Worm (Caenorhabditis elegans): ENCODE data around the gene C27D9.1.
A peak's percentile ranks its signal among the peaks of the same experiment; 100 is the strongest.

The C27D9.1 gene

ce11 chrII:4706359-4706871 is 46.8 kb upstream of the C27D9.1 start, which contains the start of the genes F10G7.9 and tsn-1 (continued):
- TF ChIP-seq elt-2 (tag; optimal IDR thresholded peaks at IDR 0.05) (peak; percentile 37), pax-3 (tag; optimal IDR thresholded peaks at IDR 0.05) (no peak), rnt-1 (tag; optimal IDR thresholded peaks at IDR 0.05) (peak; percentile 69), hpl-2 (GFP tag; optimal IDR thresholded peaks at IDR 0.05) (no peak), mdl-1 (tag; optimal IDR thresholded peaks at IDR 0.05) (peak in 1 of 2 experiments; percentile 59), hlh-17 (GFP tag; optimal IDR thresholded peaks at IDR 0.05; ENCODE audit: borderline replicate concordance) (no peak), ets-5 (GFP tag; IDR thresholded peaks at IDR 0.05) (no peak), pag-3 (tag; optimal IDR thresholded peaks at IDR 0.05; ENCODE audit: borderline replicate concordance, insufficient read depth) (no peak), efl-1 (optimal IDR thresholded peaks at IDR 0.05) (peak; percentile 80 to 87), efl-1 (GFP tag; optimal IDR thresholded peaks at IDR 0.05 in 1 of 2) (peak; percentile 70 to 96), lin-15B (tag; optimal IDR thresholded peaks at IDR 0.05) (peak; percentile 46), snu-23 (GFP tag; optimal IDR thresholded peaks at IDR 0.05) (peak; percentile 68), fkh-4 (tag; optimal IDR thresholded peaks at IDR 0.05; ENCODE audit: borderline replicate concordance) (no peak), nhr-47 (tag; optimal IDR thresholded peaks at IDR 0.05) (peak; percentile 66), nhr-71 (tag; optimal IDR thresholded peaks at IDR 0.05) (peak; percentile 71), elt-3 (tag; optimal IDR thresholded peaks at IDR 0.05) (no peak), nhr-90 (tag; optimal IDR thresholded peaks at IDR 0.05; ENCODE audit: poor library complexity) (peak; percentile 2), dpl-1 (GFP tag; optimal IDR thresholded peaks at IDR 0.05) (peak; percentile 57 to 76 (median 72)), ceh-8 (GFP tag; optimal IDR thresholded peaks at IDR 0.05) (no peak), egl-13 (tag; optimal IDR thresholded peaks at IDR 0.05) (no peak), hlh-4 (tag; optimal IDR thresholded peaks at IDR 0.05) (no peak), isw-1 (GFP tag; IDR thresholded peaks at IDR 0.05) (peak; percentile 50), lin-39 (tag; optimal IDR thresholded peaks at IDR 0.05) (no peak), egl-27 (tag; optimal IDR thresholded peaks at IDR 0.05) (no peak), mef-2 (tag; optimal IDR thresholded peaks at IDR 0.05) (no peak), aly-2 (tag; optimal IDR thresholded peaks at IDR 0.05) (no peak), skn-1 (tag; optimal IDR thresholded peaks at IDR 0.05) (peak; percentile 59), mab-9 (GFP tag; IDR thresholded peaks at IDR 0.05) (no peak), vab-15 (tag; optimal IDR thresholded peaks at IDR 0.05) (no peak), nhr-85 (tag) (peak; percentile 74), ztf-11 (tag; optimal IDR thresholded peaks at IDR 0.05) (no peak), pqm-1 (tag; optimal IDR thresholded peaks at IDR 0.05) (no peak), lin-13 (GFP tag; optimal IDR thresholded peaks at IDR 0.05) (peak; percentile 50), ceh-88 (GFP tag; IDR thresholded peaks at IDR 0.05) (no peak), jun-1 (tag; optimal IDR thresholded peaks at IDR 0.05) (no peak), zag-1 (tag; optimal IDR thresholded peaks at IDR 0.05) (no peak)

ce11 chrII:4710120-4710519 is 43.1 kb upstream of the C27D9.1 start, which contains the start of gene tag-151:
tag-151 (plus strand) TSS chrII:4710277.
- TF ChIP-seq lsy-2 (tag; optimal IDR thresholded peaks at IDR 0.05) (peak in 1 of 2 experiments; percentile 1), nhr-90 (tag; optimal IDR thresholded peaks at IDR 0.05; ENCODE audit: poor library complexity) (peak; percentile 11), efl-1 (optimal IDR thresholded peaks at IDR 0.05) (no peak), efl-1 (GFP tag; optimal IDR thresholded peaks at IDR 0.05 in 1 of 2) (peak in 1 of 2 experiments; percentile 52), ceh-88 (GFP tag; IDR thresholded peaks at IDR 0.05) (no peak), ceh-63 (GFP tag; optimal IDR thresholded peaks at IDR 0.05) (no peak), zag-1 (tag; optimal IDR thresholded peaks at IDR 0.05) (no peak), ceh-8 (GFP tag; optimal IDR thresholded peaks at IDR 0.05) (no peak), fkh-4 (tag; optimal IDR thresholded peaks at IDR 0.05; ENCODE audit: borderline replicate concordance) (no peak), nhr-20 (tag; optimal IDR thresholded peaks at IDR 0.05) (no peak), ces-1 (GFP tag; optimal IDR thresholded peaks at IDR 0.05) (no peak), xbp-1 (tag; optimal IDR thresholded peaks at IDR 0.05) (no peak), sox-4 (tag; optimal IDR thresholded peaks at IDR 0.05) (no peak), skn-1 (tag; optimal IDR thresholded peaks at IDR 0.05) (no peak)
